Fruit fly (Drosophila melanogaster) whole organism, pupa: ENCODE data around the gene CG14631.

ENCODE experiments used
- CG10348 ChIP-seq: fragments of 200-800 bp; sonication (Bioruptor generic); IDR thresholded peaks from 2 replicates; pipeline ENCODE4 v1.3.6; 2022; ENCODE audit warnings: missing biosample characterization, missing genetic modification characterization
- EcR ChIP-seq: fragments of 200-800 bp; sonication (Bioruptor generic); optimal IDR thresholded peaks from 3 replicates; lab custom pipeline; 2019; ENCODE audit warnings: missing biosample characterization, missing genetic modification characterization, mild to moderate bottlenecking, moderate library complexity, missing genetic modification reagents

DNA sequence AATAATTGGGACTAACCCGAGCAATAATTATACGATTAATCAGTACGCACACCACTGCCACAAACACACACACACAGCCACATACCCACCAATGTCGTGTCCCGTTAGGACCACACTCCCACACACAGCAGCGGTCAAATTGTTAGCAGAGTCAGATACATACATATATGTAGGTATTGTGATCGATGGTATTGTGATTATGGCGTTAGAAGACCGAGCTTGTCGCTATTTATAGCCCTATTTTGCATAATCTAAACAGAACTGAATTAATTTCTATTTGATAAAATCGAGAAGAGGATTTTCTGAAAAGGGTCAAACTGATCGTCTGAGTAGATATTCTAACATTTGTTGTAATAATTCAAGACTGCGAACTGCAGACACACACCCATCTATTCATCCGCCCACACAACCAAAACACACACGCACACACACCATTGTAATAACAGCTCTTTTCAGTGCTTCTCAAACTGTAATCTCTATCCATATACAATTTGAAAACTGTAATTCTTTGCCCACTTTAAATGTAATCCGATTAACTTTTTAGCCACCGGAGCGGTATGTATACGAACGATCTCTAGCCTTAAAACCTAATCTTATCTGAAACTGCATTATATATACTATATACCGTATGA is 29.7 kb downstream of the CG14631 start:
- no peak for TF ChIP-seq CG10348
- no peak for TF ChIP-seq EcR (GFP tag; lab: Kevin White, UChicago)
